Worm (Caenorhabditis elegans) whole organism, L2 larva: ENCODE results near the gene msp-32.

Experiments used
- F13H6.1 ChIP-seq: sonication (generic microtip); optimal IDR thresholded peaks from 2 replicates; lab custom pipeline; 2016; ENCODE audit warnings: missing genetic modification characterization, missing compliant biosample characterization
- ama-1 ChIP-seq: fragments of 150-350 bp; optimal IDR thresholded peaks from 2 replicates; lab custom pipeline; 2018; ENCODE audit warnings: inconsistent platforms
- dmd-4 ChIP-seq: sonication (generic microtip); optimal IDR thresholded peaks from 2 replicates; lab custom pipeline; 2017; ENCODE audit warnings: missing biosample characterization, missing genetic modification characterization
- lin-11 ChIP-seq: fragments of 150-350 bp; sonication (generic microtip); optimal IDR thresholded peaks from 2 replicates; lab custom pipeline; 2014; ENCODE audit warnings: missing biosample characterization, missing genetic modification characterization, inconsistent platforms, mixed read lengths
- nhr-10 ChIP-seq: sonication (generic microtip); optimal IDR thresholded peaks from 2 replicates; lab custom pipeline; 2017; ENCODE audit warnings: missing biosample characterization, missing genetic modification characterization
- nhr-12 ChIP-seq: fragments of 150-350 bp; optimal IDR thresholded peaks from 2 replicates; lab custom pipeline; 2014; ENCODE audit warnings: missing biosample characterization, missing genetic modification characterization
- nhr-23 ChIP-seq: fragments of 150-350 bp; optimal IDR thresholded peaks from 2 replicates; lab custom pipeline; 2014; ENCODE audit warnings: missing biosample characterization, missing genetic modification reagents, missing genetic modification characterization
- nhr-25 ChIP-seq: fragments of 150-350 bp; sonication (generic microtip); optimal IDR thresholded peaks from 3 replicates; lab custom pipeline; 2014; ENCODE audit warnings: missing biosample characterization, missing genetic modification characterization
- sem-4 ChIP-seq: fragments of 150-350 bp; optimal IDR thresholded peaks from 2 replicates; lab custom pipeline; 2014; ENCODE audit warnings: missing biosample characterization, missing genetic modification reagents, missing genetic modification characterization
- skn-1 ChIP-seq: sonication (generic microtip); optimal IDR thresholded peaks from 2 replicates; lab custom pipeline; 2017; ENCODE audit warnings: missing biosample characterization, missing genetic modification characterization
- unc-55 ChIP-seq: fragments of 150-350 bp; sonication (generic microtip); optimal IDR thresholded peaks from 3 replicates; lab custom pipeline; 2014; ENCODE audit warnings: missing biosample characterization, missing genetic modification reagents, missing genetic modification characterization
- unc-62 ChIP-seq: fragments of 150-350 bp; optimal IDR thresholded peaks from 2 replicates; lab custom pipeline; 2014; ENCODE audit warnings: missing biosample characterization, missing genetic modification reagents, missing genetic modification characterization
- ztf-1 ChIP-seq: fragments of 200-800 bp; sonication (Bioruptor generic); conservative IDR thresholded peaks from 2 replicates; pipeline ENCODE4 v1.3.6; 2022; ENCODE audit warnings: missing genetic modification characterization, missing compliant biosample characterization
- ztf-11 ChIP-seq: sonication (generic microtip); optimal IDR thresholded peaks from 2 replicates; lab custom pipeline; 2017; ENCODE audit warnings: missing biosample characterization, missing genetic modification characterization

DNA sequence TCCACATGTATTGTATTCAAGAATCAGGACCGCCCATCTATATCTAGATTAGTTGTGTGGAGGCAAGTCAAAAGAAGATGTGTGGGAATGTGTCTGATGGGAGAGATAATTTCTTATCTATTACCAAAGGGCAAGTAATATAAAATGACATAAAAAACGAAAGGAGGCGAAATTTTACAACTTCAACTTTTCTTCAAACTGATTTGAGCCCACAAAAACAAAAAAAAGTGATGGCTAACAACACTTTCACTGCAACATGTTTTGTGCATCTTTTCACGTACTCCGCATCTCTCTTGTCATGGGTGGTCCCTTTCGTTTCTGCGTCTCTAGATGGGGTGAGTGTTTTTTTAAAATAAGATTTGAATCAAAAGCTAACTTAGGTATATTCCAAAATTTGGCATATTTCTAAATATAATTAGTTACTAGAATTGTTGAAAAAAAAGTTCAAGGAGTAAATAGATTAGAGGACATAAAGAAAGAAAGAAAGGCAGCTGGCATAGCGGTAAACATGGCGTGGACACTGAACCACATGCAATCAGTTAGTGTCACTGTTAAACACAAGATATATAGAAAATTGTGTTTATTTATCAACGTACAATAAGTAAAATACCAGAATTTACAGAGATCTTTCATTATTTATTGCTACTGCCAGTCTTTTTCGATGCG lies 43.0 kb downstream of the msp-32 start, which contains the start of gene ZK546.19:
- TF ChIP-seq ama-1 (no peak), nhr-12 (tag; lab: Kevin White, UChicago) (no peak), nhr-23 (tag; lab: Kevin White, UChicago) (peak; percentile 3), F13H6.1 (tag; lab: Kevin White, UChicago) (no peak), unc-55 (GFP tag; lab: Kevin White, UChicago) (peak; percentile 7), nhr-10 (tag; lab: Kevin White, UChicago) (no peak), skn-1 (tag; lab: Kevin White, UChicago) (no peak), ztf-1 (GFP tag; lab: Robert Waterston, UW) (no peak), nhr-25 (no peak), ztf-11 (no peak), unc-62 (no peak), lin-11 (no peak), dmd-4 (no peak), sem-4 (tag; lab: Kevin White, UChicago) (peak; percentile 18)
